Fruit fly (Drosophila melanogaster) Kc167 (cell line): ENCODE measurements around the gene Atg12.

Source experiments
- Sin3A ChIP-seq: fragments of >200 bp; optimal IDR thresholded peaks from 2 replicates; lab custom pipeline; 2018; ENCODE audit warnings: missing external identifiers
- insv ChIP-seq: fragments of >200 bp; optimal IDR thresholded peaks from 3 replicates; lab custom pipeline; 2018; ENCODE audit warnings: missing external identifiers
- psq ChIP-seq: fragments of >200 bp; optimal IDR thresholded peaks from 2 replicates; lab custom pipeline; 2017; ENCODE audit warnings: missing external identifiers

DNA sequence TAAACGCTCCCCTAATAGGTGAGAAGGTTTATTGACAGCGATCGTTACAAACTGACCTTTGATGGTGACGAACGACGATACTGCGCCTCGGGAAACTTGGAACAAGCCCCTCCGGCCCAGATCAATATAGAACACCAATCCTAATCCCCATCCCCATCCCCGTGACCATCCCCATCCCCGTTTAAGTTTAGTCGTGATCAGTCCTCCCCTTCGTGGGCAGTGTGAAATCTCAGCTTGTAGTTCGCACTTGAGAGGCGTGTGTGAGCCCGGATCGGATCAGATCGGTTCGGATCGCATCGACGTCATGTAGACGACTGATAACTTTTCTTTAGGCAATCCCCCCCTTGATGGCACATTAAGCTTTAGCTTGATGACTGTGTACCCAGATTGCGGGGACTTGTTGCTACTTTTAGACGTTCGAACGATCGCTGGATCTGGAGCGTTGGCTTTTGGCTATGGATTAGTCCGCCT is 47.8 kb downstream of the Atg12 start, which contains the start of gene Miox:
- TF ChIP-seq psq (no peak), insv (lab: Kevin White, UChicago) (no peak), Sin3A (lab: Kevin White, UChicago) (no peak)
